Worm (Caenorhabditis elegans) whole organism, young adult: ENCODE results near the gene ppt-1.

Experiments used
- B0035.1 ChIP-seq: sonication (generic microtip); optimal IDR thresholded peaks from 2 replicates; lab custom pipeline; 2016; ENCODE audit warnings: missing genetic modification characterization, mild to moderate bottlenecking, missing compliant biosample characterization, missing genotype, missing genetic modification reagents
- D2030.7 ChIP-seq: fragments of 200-800 bp; sonication (Bioruptor generic); IDR thresholded peaks from 2 replicates; pipeline ENCODE4 v1.3.6; 2022; ENCODE audit warnings: missing genetic modification reagents, missing genetic modification characterization, missing compliant biosample characterization
- F22D6.2 ChIP-seq: sonication (generic microtip); optimal IDR thresholded peaks from 2 replicates; lab custom pipeline; 2016; ENCODE audit warnings: mild to moderate bottlenecking, missing genetic modification characterization, missing compliant biosample characterization
- F23B12.7 ChIP-seq: sonication (generic microtip); optimal IDR thresholded peaks from 2 replicates; lab custom pipeline; 2017; ENCODE audit warnings: missing genetic modification characterization, mild to moderate bottlenecking, missing compliant biosample characterization, antibody characterized with exemption, moderate library complexity; ENCODE audit not compliant: insufficient read depth
- F39B2.1 ChIP-seq: fragments of 200-800 bp; sonication (Bioruptor generic); IDR thresholded peaks from 2 replicates; pipeline ENCODE4 v1.3.6; 2022; ENCODE audit warnings: missing genetic modification reagents, missing genetic modification characterization, missing compliant biosample characterization
- Y56A3A.18 ChIP-seq: fragments of 200-800 bp; sonication (Bioruptor generic); IDR thresholded peaks from 2 replicates; pipeline ENCODE4 v1.3.6; 2022; ENCODE audit warnings: missing genetic modification reagents, missing genetic modification characterization, missing compliant biosample characterization
- ZK185.1 ChIP-seq: sonication (generic microtip); optimal IDR thresholded peaks from 2 replicates; lab custom pipeline; 2016; ENCODE audit warnings: mild to moderate bottlenecking, missing genetic modification characterization, missing compliant biosample characterization; ENCODE audit not compliant: poor library complexity, severe bottlenecking
- akir-1 ChIP-seq: fragments of 200-800 bp; sonication (Bioruptor generic); optimal IDR thresholded peaks from 2 replicates; lab custom pipeline; 2018; ENCODE audit warnings: mild to moderate bottlenecking, missing genetic modification characterization, moderate library complexity, missing compliant biosample characterization
- aptf-2 ChIP-seq: fragments of 200-800 bp; sonication (Bioruptor generic); conservative IDR thresholded peaks from 2 replicates; pipeline ENCODE4 v1.3.6; 2022; ENCODE audit warnings: missing genetic modification reagents, missing genetic modification characterization, missing compliant biosample characterization
- attf-6 ChIP-seq: fragments of 200-800 bp; sonication (Bioruptor generic); IDR thresholded peaks from 2 replicates; pipeline ENCODE4 v1.3.6; 2022; ENCODE audit warnings: missing genetic modification reagents, missing genetic modification characterization, missing compliant biosample characterization
- cebp-1 ChIP-seq, 2 experiments: fragments of 200-800 bp in 1 of 2; sonication (Bioruptor generic) in 1 of 2; sonication (generic microtip) in 1 of 2; IDR thresholded peaks in 1 of 2; optimal IDR thresholded peaks in 1 of 2; 2 replicates each; pipeline versions ENCODE4 v1.3.6 to Lab custom; 2017 to 2022; ENCODE audit warnings: missing compliant biosample characterization in 2 of 2, missing genetic modification characterization in 2 of 2, mild to moderate bottlenecking in 1 of 2, missing genetic modification reagents in 1 of 2, moderate library complexity in 1 of 2
- ceh-40 ChIP-seq: fragments of 200-800 bp; sonication (Bioruptor generic); IDR thresholded peaks from 2 replicates; pipeline ENCODE4 v1.3.6; 2022; ENCODE audit warnings: missing genetic modification characterization, missing compliant biosample characterization
- dpl-1 ChIP-seq: fragments of 150-350 bp; optimal IDR thresholded peaks from 2 replicates; lab custom pipeline; 2014; ENCODE audit warnings: missing biosample characterization, missing genetic modification reagents, missing genetic modification characterization
- ekl-4 ChIP-seq: fragments of 200-800 bp; sonication (Bioruptor generic); IDR thresholded peaks from 2 replicates; pipeline ENCODE4 v1.3.6; 2022; ENCODE audit warnings: missing genetic modification reagents, missing genetic modification characterization, missing compliant biosample characterization
- hlh-26 ChIP-seq: fragments of 200-800 bp; sonication (Bioruptor generic); conservative IDR thresholded peaks from 2 replicates; pipeline ENCODE4 v1.3.6; 2022; ENCODE audit warnings: missing genetic modification reagents, missing genetic modification characterization, missing compliant biosample characterization
- hmg-1.2 ChIP-seq: fragments of 200-800 bp; sonication (Bioruptor generic); IDR thresholded peaks from 2 replicates; pipeline ENCODE4 v1.3.6; 2022; ENCODE audit warnings: missing genetic modification reagents, missing genetic modification characterization, missing compliant biosample characterization
- hmg-20 ChIP-seq: fragments of 200-800 bp; sonication (Bioruptor generic); IDR thresholded peaks from 2 replicates; pipeline ENCODE4 v1.3.6; 2022; ENCODE audit warnings: missing genetic modification reagents, missing genetic modification characterization, missing compliant biosample characterization
- hrde-1 ChIP-seq: sonication (generic microtip); optimal IDR thresholded peaks from 2 replicates; lab custom pipeline; 2016; ENCODE audit warnings: missing genetic modification characterization, mild to moderate bottlenecking, missing compliant biosample characterization, moderate library complexity, missing genotype, missing genetic modification reagents, borderline replicate concordance
- lag-1 ChIP-seq: fragments of 200-800 bp; sonication (Bioruptor generic); IDR thresholded peaks from 2 replicates; pipeline ENCODE4 v1.3.6; 2022; ENCODE audit warnings: missing genetic modification reagents, missing genetic modification characterization, missing compliant biosample characterization
- let-526 ChIP-seq: fragments of 200-800 bp; sonication (Bioruptor generic); IDR thresholded peaks from 2 replicates; pipeline ENCODE4 v1.3.6; 2022; ENCODE audit warnings: missing genetic modification reagents, missing genetic modification characterization, missing compliant biosample characterization
- lin-26 ChIP-seq: fragments of 200-800 bp; sonication (Bioruptor generic); IDR thresholded peaks from 2 replicates; pipeline ENCODE4 v1.3.6; 2022; ENCODE audit warnings: missing genetic modification reagents, missing genetic modification characterization, missing compliant biosample characterization
- lin-35 ChIP-seq, 3 experiments: fragments of 150-350 bp in 2 of 3; sonication (generic microtip) in 1 of 3; optimal IDR thresholded peaks; 2 replicates each; lab custom pipeline; 2014 to 2018; ENCODE audit warnings: missing biosample characterization in 3 of 3, missing genetic modification characterization in 3 of 3, missing genetic modification reagents in 3 of 3
- lir-1 ChIP-seq: fragments of 200-800 bp; sonication (Bioruptor generic); conservative IDR thresholded peaks from 2 replicates; pipeline ENCODE4 v1.3.6; 2022; ENCODE audit warnings: missing genetic modification reagents, missing genetic modification characterization, missing compliant biosample characterization
- madf-3 ChIP-seq: fragments of 200-800 bp; sonication (Bioruptor generic); IDR thresholded peaks from 2 replicates; pipeline ENCODE4 v1.3.6; 2022; ENCODE audit warnings: missing genetic modification reagents, missing genetic modification characterization, missing compliant biosample characterization
- mes-4 ChIP-seq: sonication (generic microtip); optimal IDR thresholded peaks from 2 replicates; lab custom pipeline; 2016; ENCODE audit warnings: missing genotype, missing genetic modification characterization, missing compliant biosample characterization
- mxl-1 ChIP-seq: sonication (generic microtip); optimal IDR thresholded peaks from 2 replicates; lab custom pipeline; 2016; ENCODE audit warnings: missing genetic modification characterization, missing compliant biosample characterization
- nfya-1 ChIP-seq: sonication (generic microtip); optimal IDR thresholded peaks from 2 replicates; lab custom pipeline; 2017; ENCODE audit warnings: antibody characterized with exemption, missing compliant biosample characterization, missing genetic modification characterization, borderline replicate concordance; ENCODE audit not compliant: insufficient read depth
- nfya-2 ChIP-seq: fragments of 200-800 bp; sonication (Bioruptor generic); IDR thresholded peaks from 2 replicates; pipeline ENCODE4 v1.3.6; 2022; ENCODE audit warnings: missing genetic modification reagents, missing genetic modification characterization, missing compliant biosample characterization
- nhr-90 ChIP-seq: sonication (generic microtip); optimal IDR thresholded peaks from 2 replicates; lab custom pipeline; 2016; ENCODE audit warnings: missing genotype, mild to moderate bottlenecking, missing genetic modification characterization, missing compliant biosample characterization
- pbrm-1 ChIP-seq: fragments of 200-800 bp; sonication (Bioruptor generic); IDR thresholded peaks from 2 replicates; pipeline ENCODE4 v1.3.6; 2022; ENCODE audit warnings: missing genetic modification reagents, missing genetic modification characterization, missing compliant biosample characterization
- snpc-3.4 ChIP-seq: sonication (generic microtip); optimal IDR thresholded peaks from 2 replicates; lab custom pipeline; 2017; ENCODE audit warnings: missing genetic modification characterization, mild to moderate bottlenecking, missing compliant biosample characterization, antibody characterized with exemption, moderate library complexity, missing genotype, missing genetic modification reagents
- sptf-2 ChIP-seq: fragments of 200-800 bp; sonication (Bioruptor generic); optimal IDR thresholded peaks from 2 replicates; lab custom pipeline; 2018; ENCODE audit warnings: mild to moderate bottlenecking, missing genetic modification characterization, missing compliant biosample characterization
- tbp1 ChIP-seq: fragments of 200-800 bp; sonication (Bioruptor generic); optimal IDR thresholded peaks from 2 replicates; lab custom pipeline; 2018; ENCODE audit warnings: mild to moderate bottlenecking, missing genetic modification characterization, missing compliant biosample characterization
- tlf-1 ChIP-seq: fragments of 200-800 bp; sonication (Bioruptor generic); optimal IDR thresholded peaks from 2 replicates; lab custom pipeline; 2018; ENCODE audit warnings: mild to moderate bottlenecking, missing genetic modification characterization, missing compliant biosample characterization
- zfh-2 ChIP-seq: fragments of 200-800 bp; sonication (Bioruptor generic); conservative IDR thresholded peaks from 2 replicates; pipeline ENCODE4 v1.3.6; 2022; ENCODE audit warnings: missing genetic modification reagents, missing genetic modification characterization, missing compliant biosample characterization
- ztf-25 ChIP-seq: fragments of 200-800 bp; sonication (Bioruptor generic); IDR thresholded peaks from 2 replicates; pipeline ENCODE4 v1.3.6; 2022; ENCODE audit warnings: missing genetic modification reagents, missing genetic modification characterization, missing compliant biosample characterization
- ztf-26 ChIP-seq: sonication (generic microtip); optimal IDR thresholded peaks from 2 replicates; lab custom pipeline; 2017; ENCODE audit warnings: missing genetic modification characterization, missing compliant biosample characterization
- ztf-3 ChIP-seq: fragments of 200-800 bp; sonication (Bioruptor generic); optimal IDR thresholded peaks from 2 replicates; lab custom pipeline; 2018; ENCODE audit warnings: mild to moderate bottlenecking, missing genetic modification characterization, missing compliant biosample characterization
- ztf-6 ChIP-seq: fragments of 200-800 bp; sonication (Bioruptor generic); IDR thresholded peaks from 2 replicates; pipeline ENCODE4 v1.3.6; 2022; ENCODE audit warnings: missing genetic modification reagents, missing genetic modification characterization, missing compliant biosample characterization

Gene ppt-1

ce11 chrV:6655174-6655573 lies 29.0 kb upstream of the ppt-1 start, which contains the start of gene syx-18 (continued):
- TF ChIP-seq pbrm-1 (GFP tag; lab: Robert Waterston, UW) (no peak), aptf-2 (GFP tag; lab: Robert Waterston, UW) (no peak), B0035.1 (no peak), mxl-1 (tag; lab: Kevin White, UChicago) (no peak), dpl-1 (GFP tag; lab: Kevin White, UChicago) (no peak), F23B12.7 (tag; lab: Kevin White, UChicago) (no peak), zfh-2 (GFP tag; lab: Robert Waterston, UW) (no peak), D2030.7 (0 out of 2 replicates have a peak, but pooled peaks have one; percentile 26), cebp-1 (GFP tag; IDR thresholded peaks at IDR 0.05; lab: Robert Waterston, UW) (no peak), cebp-1 (tag; optimal IDR thresholded peaks at IDR 0.05; lab: Kevin White, UChicago) (peak; percentile 34), hrde-1 (no peak), mes-4 (no peak), hmg-1.2 (GFP tag; lab: Robert Waterston, UW) (no peak), ztf-6 (GFP tag; lab: Robert Waterston, UW) (no peak), nfya-1 (tag; lab: Kevin White, UChicago) (no peak), attf-6 (GFP tag; lab: Robert Waterston, UW) (no peak), ztf-3 (GFP tag; lab: Kevin White, UChicago) (no peak), tlf-1 (GFP tag; lab: Kevin White, UChicago) (no peak), lin-35 (GFP tag; optimal IDR thresholded peaks at IDR 0.05; lab: Kevin White, UChicago) (peak in 2 of 3 experiments; percentile 33 to 43), ztf-25 (GFP tag; lab: Robert Waterston, UW) (no peak), snpc-3.4 (tag; lab: Kevin White, UChicago) (no peak), lir-1 (GFP tag; lab: Robert Waterston, UW) (no peak), lag-1 (GFP tag; lab: Robert Waterston, UW) (no peak)

- no peak for TF ChIP-seq hmg-20 (GFP tag; lab: Robert Waterston, UW)
- peak; percentile 48 for TF ChIP-seq ztf-26 (tag; lab: Kevin White, UChicago)
These were observed 25.9 kb upstream of the ppt-1 start, which contains the start of gene T10H9.8 for ce11 chrV:6652051-6652450. Gene T10H9.8 (plus strand): TSS chrV:6652351.

DNA sequence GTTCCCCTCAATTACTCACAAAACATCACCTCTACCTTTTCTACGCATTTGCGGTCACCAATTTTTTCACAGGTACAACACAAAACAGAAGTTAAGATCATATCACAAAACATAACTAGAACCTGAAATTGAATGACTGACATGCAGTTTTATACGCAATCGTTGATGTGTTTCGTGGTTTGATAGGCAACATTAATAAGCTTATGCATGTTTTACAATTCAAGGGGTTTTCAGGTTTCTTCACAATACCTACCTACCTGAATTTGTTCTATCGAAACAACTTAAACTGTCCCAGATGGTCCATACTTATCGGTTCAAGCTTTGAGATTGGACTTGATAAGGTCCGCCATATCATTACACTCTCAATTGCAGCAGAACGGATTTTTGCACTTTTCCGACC lies 24.4 kb upstream of the ppt-1 start:
- TF ChIP-seq nhr-90 (tag; lab: Kevin White, UChicago) (no peak), F39B2.1 (GFP tag; lab: Robert Waterston, UW) (no peak), lin-26 (no peak), sptf-2 (GFP tag; lab: Kevin White, UChicago) (no peak), tbp1 (GFP tag; lab: Kevin White, UChicago) (no peak), B0035.1 (no peak), ekl-4 (GFP tag; lab: Robert Waterston, UW) (no peak), akir-1 (GFP tag; lab: Kevin White, UChicago) (no peak), ztf-26 (tag; lab: Kevin White, UChicago) (no peak), madf-3 (GFP tag; lab: Robert Waterston, UW) (no peak), Y56A3A.18 (GFP tag; lab: Robert Waterston, UW) (no peak), hlh-26 (GFP tag; lab: Robert Waterston, UW) (no peak), let-526 (no peak), ceh-40 (GFP tag; lab: Robert Waterston, UW) (no peak), ZK185.1 (no peak), F22D6.2 (tag; lab: Kevin White, UChicago) (no peak), nfya-2 (GFP tag; lab: Robert Waterston, UW) (no peak)
